Worm (Caenorhabditis elegans): Measurements from ENCODE around the gene K07D4.4.

K07D4.4 gene

ce11 chrII:4045396-4045795, 13.2 kb upstream of the K07D4.4 start, which contains the start of gene K07D4.2:
K07D4.2 (minus strand) TSS chrII:4045496.
- no peak for TF ChIP-seq nhr-25 (tag; optimal IDR thresholded peaks at IDR 0.05)
- TF ChIP-seq nfya-1 (tag; optimal IDR thresholded peaks at IDR 0.05; ENCODE audit: insufficient read depth): no peak
- TF ChIP-seq ceh-28 (tag; optimal IDR thresholded peaks at IDR 0.05): no peak
- no peak for TF ChIP-seq mml-1 (tag; optimal IDR thresholded peaks at IDR 0.05)
- no peak for TF ChIP-seq daf-12 (tag; optimal IDR thresholded peaks at IDR 0.05)
- TF ChIP-seq nhr-237 (tag; optimal IDR thresholded peaks at IDR 0.05): no peak
- no peak for TF ChIP-seq skn-1 (tag; optimal IDR thresholded peaks at IDR 0.05)
- no peak for TF ChIP-seq ama-1 (optimal IDR thresholded peaks at IDR 0.05)

ce11 chrII:4044349-4044748, 12.2 kb upstream of the K07D4.4 start, which contains the start of gene rpn-11:
rpn-11 (minus strand) TSS chrII:4044546.
- no peak for TF ChIP-seq mml-1 (tag; optimal IDR thresholded peaks at IDR 0.05)
- TF ChIP-seq hmg-11 (tag; optimal IDR thresholded peaks at IDR 0.05): peak; percentile 80
- TF ChIP-seq elt-1 (tag; optimal IDR thresholded peaks at IDR 0.05): no peak
- peak; percentile 52 for TF ChIP-seq ceh-82 (tag; optimal IDR thresholded peaks at IDR 0.05)
- TF ChIP-seq ztf-4 (tag; optimal IDR thresholded peaks at IDR 0.05): no peak
- TF ChIP-seq R02D3.7 (tag; optimal IDR thresholded peaks at IDR 0.05): peak; percentile 83
- TF ChIP-seq pha-4 (tag; optimal IDR thresholded peaks at IDR 0.05): peak; percentile 88
- no peak for TF ChIP-seq unc-39 (tag; optimal IDR thresholded peaks at IDR 0.05)
- peak; percentile 25 for TF ChIP-seq ama-1 (optimal IDR thresholded peaks at IDR 0.05)
- peak; percentile 25 for TF ChIP-seq pqm-1 (tag; optimal IDR thresholded peaks at IDR 0.05)
- TF ChIP-seq lsy-12 (tag; optimal IDR thresholded peaks at IDR 0.05): peak; percentile 80
- TF ChIP-seq nhr-23 (tag; optimal IDR thresholded peaks at IDR 0.05): peak; percentile 83
- no peak for TF ChIP-seq ceh-16 (tag; optimal IDR thresholded peaks at IDR 0.05)
- TF ChIP-seq elt-3 (tag; optimal IDR thresholded peaks at IDR 0.05): no peak
- TF ChIP-seq mdl-1 (tag; optimal IDR thresholded peaks at IDR 0.05): peak; percentile 50
- peak; percentile 52 for TF ChIP-seq jun-1 (tag; optimal IDR thresholded peaks at IDR 0.05)
- peak; percentile 50 for TF ChIP-seq nhr-77 (tag; optimal IDR thresholded peaks at IDR 0.05)
- TF ChIP-seq nhr-43 (tag; optimal IDR thresholded peaks at IDR 0.05; ENCODE audit: poor library complexity, severe bottlenecking): peak; percentile 82
- no peak for TF ChIP-seq nhr-237 (tag; optimal IDR thresholded peaks at IDR 0.05)
- TF ChIP-seq egl-5 (tag; optimal IDR thresholded peaks at IDR 0.05): peak; percentile 9
- TF ChIP-seq lin-15B (tag; optimal IDR thresholded peaks at IDR 0.05): peak; percentile 85
- TF ChIP-seq nhr-25 (tag; optimal IDR thresholded peaks at IDR 0.05): peak; percentile 64
- peak; percentile 98 for TF ChIP-seq skn-1 (tag; optimal IDR thresholded peaks at IDR 0.05)
- no peak for TF ChIP-seq daf-12 (tag; optimal IDR thresholded peaks at IDR 0.05)
- peak; percentile 55 for TF ChIP-seq tbx-2 (tag; optimal IDR thresholded peaks at IDR 0.05)
- TF ChIP-seq lin-39 (tag; optimal IDR thresholded peaks at IDR 0.05): peak; percentile 29
- TF ChIP-seq ZK546.5 (tag; optimal IDR thresholded peaks at IDR 0.05): peak; percentile 32
- no peak for TF ChIP-seq ceh-9 (tag; optimal IDR thresholded peaks at IDR 0.05)
- TF ChIP-seq elt-2 (tag; optimal IDR thresholded peaks at IDR 0.05): peak; percentile 71
- no peak for TF ChIP-seq egl-27 (tag; optimal IDR thresholded peaks at IDR 0.05)
- TF ChIP-seq snpc-4 (tag; optimal IDR thresholded peaks at IDR 0.05): peak; percentile 82
- TF ChIP-seq nhr-11 (tag; optimal IDR thresholded peaks at IDR 0.05): no peak
- TF ChIP-seq unc-62 (GFP tag; optimal IDR thresholded peaks at IDR 0.05): no peak
- TF ChIP-seq nhr-67 (tag; optimal IDR thresholded peaks at IDR 0.05): no peak
- TF ChIP-seq nhr-76 (tag; optimal IDR thresholded peaks at IDR 0.05): no peak
- no peak for TF ChIP-seq zag-1 (tag; optimal IDR thresholded peaks at IDR 0.05)
- TF ChIP-seq ceh-28 (tag; optimal IDR thresholded peaks at IDR 0.05): peak; percentile 78
- peak; percentile 85 for TF ChIP-seq nfya-1 (tag; optimal IDR thresholded peaks at IDR 0.05; ENCODE audit: insufficient read depth)
- no peak for TF ChIP-seq eor-1 (tag; optimal IDR thresholded peaks at IDR 0.05)

ce11 chrII:4042696-4043095, 10.5 kb upstream of the K07D4.4 start:
- TF ChIP-seq ceh-28 (tag; optimal IDR thresholded peaks at IDR 0.05): no peak
- peak; percentile 8 for TF ChIP-seq ama-1 (optimal IDR thresholded peaks at IDR 0.05)

ce11 chrII:4040066-4040465, 7.9 kb upstream of the K07D4.4 start:
- TF ChIP-seq snpc-4 (tag; optimal IDR thresholded peaks at IDR 0.05) (no peak), pqm-1 (tag; optimal IDR thresholded peaks at IDR 0.05) (no peak), ceh-16 (tag; optimal IDR thresholded peaks at IDR 0.05) (no peak), nhr-76 (tag; optimal IDR thresholded peaks at IDR 0.05) (no peak), fos-1 (tag; optimal IDR thresholded peaks at IDR 0.05) (no peak), lsy-12 (tag; optimal IDR thresholded peaks at IDR 0.05) (no peak), aly-2 (tag; optimal IDR thresholded peaks at IDR 0.05) (no peak), nhr-28 (tag; optimal IDR thresholded peaks at IDR 0.05) (no peak), ztf-11 (tag; optimal IDR thresholded peaks at IDR 0.05) (no peak), skn-1 (tag; optimal IDR thresholded peaks at IDR 0.05) (no peak), ceh-82 (tag; optimal IDR thresholded peaks at IDR 0.05) (no peak), mml-1 (tag; optimal IDR thresholded peaks at IDR 0.05) (no peak), pha-4 (tag; optimal IDR thresholded peaks at IDR 0.05) (no peak)
